Worm (Caenorhabditis elegans): ENCODE data around the gene ZK721.4.

ZK721.4 gene

DNA sequence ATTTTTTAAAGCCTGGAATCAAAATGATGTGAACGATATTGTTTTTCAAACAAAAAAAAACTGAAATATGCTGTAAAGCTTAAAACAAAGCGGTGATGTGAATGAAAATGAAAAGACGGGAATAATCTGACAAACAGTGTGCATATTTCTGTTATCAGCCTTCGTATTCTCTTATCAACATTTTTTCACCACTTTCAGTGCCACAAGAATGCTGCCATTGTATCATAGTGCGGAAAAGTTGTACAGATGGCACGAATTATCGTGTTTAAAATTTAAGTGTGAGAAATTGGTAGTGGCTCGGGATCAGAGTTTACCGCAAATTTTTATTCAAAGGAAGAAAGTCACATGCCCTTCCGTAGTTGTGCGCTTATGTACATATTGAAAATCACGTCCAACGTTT, 45.8 kb downstream of the ZK721.4 start, which contains the start of gene ifd-1:
Gene ifd-1 (minus strand): TSS at position 12 of the 400 bp plus-strand sequence.
- peak; percentile 80 for TF ChIP-seq elt-2 (tag; optimal IDR thresholded peaks at IDR 0.05)
- no peak for TF ChIP-seq madf-2 (tag; optimal IDR thresholded peaks at IDR 0.05)

DNA sequence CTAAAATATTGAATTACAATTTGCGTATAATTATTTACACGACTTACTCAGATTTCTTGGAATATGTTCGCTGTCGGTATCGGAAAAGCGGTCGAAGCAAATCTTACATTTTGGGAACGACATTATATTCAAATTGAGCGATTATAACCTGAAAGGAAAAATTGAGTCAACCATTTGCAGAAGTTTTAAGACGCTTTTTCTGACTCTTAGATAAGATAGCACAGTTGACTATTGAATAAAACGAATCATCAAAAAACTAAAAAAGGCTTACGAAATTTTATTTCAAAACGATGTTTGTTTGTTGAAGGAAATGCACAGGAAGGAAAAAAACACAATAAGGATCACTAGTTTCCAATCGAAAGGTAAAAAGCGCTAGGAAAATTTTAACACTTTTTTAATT, 49.7 kb downstream of the ZK721.4 start, which contains the start of gene rcs-1:
Gene rcs-1 (minus strand): TSS at position 176 of the 400 bp plus-strand sequence.
- no peak for TF ChIP-seq hlh-6 (tag; optimal IDR thresholded peaks at IDR 0.05)
- no peak for TF ChIP-seq syd-9 (tag; optimal IDR thresholded peaks at IDR 0.05)
- TF ChIP-seq unc-86 (tag; optimal IDR thresholded peaks at IDR 0.05): no peak
- TF ChIP-seq ceh-48 (tag; optimal IDR thresholded peaks at IDR 0.05): no peak

DNA sequence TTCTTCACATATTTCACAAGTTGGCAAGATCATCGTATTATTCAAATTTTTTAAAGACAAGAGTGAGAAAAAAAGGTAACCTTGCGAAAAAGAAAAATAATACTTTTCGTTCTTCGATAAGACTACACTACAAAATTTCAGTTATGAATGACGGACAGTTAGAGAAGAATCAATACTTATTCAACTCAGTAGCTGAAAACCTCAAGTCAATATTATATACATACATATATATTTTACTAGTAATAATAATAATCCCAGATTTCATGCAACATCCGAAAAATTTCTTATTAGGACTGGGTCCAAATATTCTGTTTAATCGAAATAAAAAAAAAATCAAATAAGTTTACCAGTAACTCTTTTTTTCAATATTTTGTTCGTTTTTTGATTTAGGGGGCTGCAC, 52.5 kb downstream of the ZK721.4 start, which contains the start of gene C28G1.6:
Gene C28G1.6 (minus strand): TSS at position 101 of the 400 bp plus-strand sequence.
- no peak for TF ChIP-seq ceh-48 (tag; optimal IDR thresholded peaks at IDR 0.05)
- no peak for TF ChIP-seq mec-3 (tag; optimal IDR thresholded peaks at IDR 0.05; ENCODE audit: borderline replicate concordance)
- no peak for TF ChIP-seq npax-4 (tag; optimal IDR thresholded peaks at IDR 0.05)
- TF ChIP-seq ets-4 (tag; optimal IDR thresholded peaks at IDR 0.05): no peak
- TF ChIP-seq nhr-11 (tag; optimal IDR thresholded peaks at IDR 0.05): no peak
- no peak for TF ChIP-seq nhr-232 (tag; optimal IDR thresholded peaks at IDR 0.05)
- no peak for TF ChIP-seq sox-4 (tag; optimal IDR thresholded peaks at IDR 0.05)
- TF ChIP-seq ceh-22 (tag; optimal IDR thresholded peaks at IDR 0.05): no peak
- TF ChIP-seq ttx-3 (tag; optimal IDR thresholded peaks at IDR 0.05): no peak
- TF ChIP-seq nfya-1 (tag; optimal IDR thresholded peaks at IDR 0.05): no peak
- no peak for TF ChIP-seq ceh-24 (tag; optimal IDR thresholded peaks at IDR 0.05)
